Worm (Caenorhabditis elegans) whole organism, L1 larva: ENCODE data around the gene C44B7.5.

Source experiments
- C04F5.9 ChIP-seq: sonication (generic microtip); optimal IDR thresholded peaks from 2 replicates; lab custom pipeline; 2016; ENCODE audit warnings: missing genetic modification characterization, missing compliant biosample characterization
- C16A3.4 ChIP-seq: fragments of 150-350 bp; optimal IDR thresholded peaks from 2 replicates; lab custom pipeline; 2014; ENCODE audit warnings: missing biosample characterization, missing genetic modification characterization
- ama-1 ChIP-seq: fragments of 150-350 bp; optimal IDR thresholded peaks from 2 replicates; lab custom pipeline; 2014
- blmp-1 ChIP-seq: fragments of 150-350 bp; optimal IDR thresholded peaks from 2 replicates; lab custom pipeline; 2014; ENCODE audit warnings: missing biosample characterization, missing genetic modification characterization
- ceh-82 ChIP-seq, 3 experiments: fragments of 150-350 bp in 1 of 3; sonication (generic microtip) in 2 of 3; optimal IDR thresholded peaks; 2 replicates each; lab custom pipeline; 2014 to 2017; ENCODE audit warnings: missing biosample characterization in 3 of 3, missing genetic modification characterization in 3 of 3
- ces-1 ChIP-seq: fragments of 150-350 bp; optimal IDR thresholded peaks from 2 replicates; lab custom pipeline; 2014; ENCODE audit warnings: missing biosample characterization, missing genetic modification reagents, missing genetic modification characterization
- dpl-1 ChIP-seq, 3 experiments: fragments of 150-350 bp in 2 of 3; sonication (generic microtip) in 1 of 3; optimal IDR thresholded peaks; 2 replicates each; lab custom pipeline; 2014 to 2017; ENCODE audit warnings: missing biosample characterization in 3 of 3, missing genetic modification characterization in 3 of 3, missing genetic modification reagents in 3 of 3
- dsc-1 ChIP-seq: sonication (generic microtip); optimal IDR thresholded peaks from 2 replicates; lab custom pipeline; 2016; ENCODE audit warnings: mild to moderate bottlenecking, missing genetic modification characterization, missing compliant biosample characterization
- efl-3 ChIP-seq: fragments of 200-800 bp; sonication (Bioruptor generic); optimal IDR thresholded peaks from 2 replicates; lab custom pipeline; 2018; ENCODE audit warnings: mild to moderate bottlenecking, missing genetic modification characterization, missing compliant biosample characterization
- egl-27 ChIP-seq, 2 experiments: fragments of 150-350 bp in 1 of 2; sonication (generic microtip); optimal IDR thresholded peaks; 3 replicates each; lab custom pipeline; 2017 to 2018; ENCODE audit warnings: missing biosample characterization in 2 of 2, missing genetic modification characterization in 2 of 2, missing genetic modification reagents in 2 of 2
- elt-2 ChIP-seq: sonication (generic microtip); optimal IDR thresholded peaks from 2 replicates; lab custom pipeline; 2016; ENCODE audit warnings: missing genetic modification characterization, mild to moderate bottlenecking, inconsistent platforms, missing compliant biosample characterization, missing genetic modification reagents
- elt-3 ChIP-seq, 6 experiments: fragments of 150-350 bp in 1 of 6; sonication (generic microtip); optimal IDR thresholded peaks; 2 replicates each; lab custom pipeline; 2017 to 2018; ENCODE audit warnings: missing biosample characterization in 6 of 6, missing genetic modification characterization in 6 of 6, inconsistent platforms in 1 of 6
- ets-5 ChIP-seq: fragments of 200-800 bp; sonication (Bioruptor generic); IDR thresholded peaks from 2 replicates; pipeline ENCODE4 v1.3.6; 2022; ENCODE audit warnings: missing genetic modification characterization, missing compliant biosample characterization
- fos-1 ChIP-seq: fragments of 150-350 bp; optimal IDR thresholded peaks from 2 replicates; lab custom pipeline; 2014; ENCODE audit warnings: missing biosample characterization, missing genetic modification characterization
- grh-1 ChIP-seq: fragments of 200-800 bp; sonication (Bioruptor generic); IDR thresholded peaks from 2 replicates; pipeline ENCODE4 v1.3.6; 2022; ENCODE audit warnings: missing genetic modification reagents, missing genetic modification characterization, missing compliant biosample characterization
- hpl-2 ChIP-seq: fragments of 150-350 bp; optimal IDR thresholded peaks from 2 replicates; lab custom pipeline; 2014; ENCODE audit warnings: missing biosample characterization, missing genetic modification reagents, missing genetic modification characterization
- isw-1 ChIP-seq: fragments of 200-800 bp; sonication (Bioruptor generic); IDR thresholded peaks from 2 replicates; pipeline ENCODE4 v1.3.6; 2022; ENCODE audit warnings: missing genetic modification characterization, missing compliant biosample characterization
- jun-1 ChIP-seq: fragments of 150-350 bp; optimal IDR thresholded peaks from 2 replicates; lab custom pipeline; 2014; ENCODE audit warnings: missing biosample characterization, missing genetic modification reagents, missing genetic modification characterization
- lin-13 ChIP-seq: fragments of 150-350 bp; optimal IDR thresholded peaks from 2 replicates; lab custom pipeline; 2014; ENCODE audit warnings: missing biosample characterization, missing genetic modification reagents, missing genetic modification characterization
- lin-14 ChIP-seq: fragments of 200-800 bp; sonication (Bioruptor generic); optimal IDR thresholded peaks from 2 replicates; lab custom pipeline; 2018; ENCODE audit warnings: mild to moderate bottlenecking, missing genetic modification characterization, moderate library complexity, missing compliant biosample characterization
- lin-35 ChIP-seq, 2 experiments: fragments of 150-350 bp; optimal IDR thresholded peaks; 2 replicates each; lab custom pipeline; 2014; ENCODE audit warnings: missing biosample characterization in 2 of 2, missing genetic modification characterization in 2 of 2, missing genetic modification reagents in 2 of 2
- lir-3 ChIP-seq: sonication (generic microtip); optimal IDR thresholded peaks from 2 replicates; lab custom pipeline; 2016; ENCODE audit warnings: mild to moderate bottlenecking, missing genetic modification characterization, moderate library complexity, missing compliant biosample characterization; ENCODE audit not compliant: poor library complexity
- lsy-2 ChIP-seq, 2 experiments: fragments of 150-350 bp; optimal IDR thresholded peaks; 2 replicates each; lab custom pipeline; 2014; ENCODE audit warnings: missing biosample characterization in 2 of 2, missing genetic modification characterization in 2 of 2
- mab-9 ChIP-seq: fragments of 200-800 bp; sonication (Bioruptor generic); IDR thresholded peaks from 2 replicates; pipeline ENCODE4 v1.3.6; 2022; ENCODE audit warnings: missing genetic modification reagents, missing genetic modification characterization, missing compliant biosample characterization
- mdl-1 ChIP-seq, 2 experiments: fragments of 150-350 bp; optimal IDR thresholded peaks; 2 replicates each; lab custom pipeline; 2014 to 2017; ENCODE audit warnings: missing biosample characterization in 2 of 2, missing genetic modification characterization in 2 of 2, inconsistent platforms in 1 of 2
- nhr-12 ChIP-seq: sonication (generic microtip); optimal IDR thresholded peaks from 2 replicates; lab custom pipeline; 2017; ENCODE audit warnings: missing biosample characterization, missing genetic modification characterization
- nhr-47 ChIP-seq: sonication (generic microtip); optimal IDR thresholded peaks from 2 replicates; lab custom pipeline; 2016; ENCODE audit warnings: mild to moderate bottlenecking, missing genetic modification characterization, moderate library complexity, missing compliant biosample characterization
- nhr-71 ChIP-seq: sonication (generic microtip); optimal IDR thresholded peaks from 2 replicates; lab custom pipeline; 2016; ENCODE audit warnings: mild to moderate bottlenecking, missing genetic modification characterization, moderate library complexity, missing compliant biosample characterization
- nhr-77 ChIP-seq: fragments of 150-350 bp; optimal IDR thresholded peaks from 2 replicates; lab custom pipeline; 2014; ENCODE audit warnings: missing biosample characterization, missing genetic modification characterization
- nhr-90 ChIP-seq: sonication (generic microtip); optimal IDR thresholded peaks from 2 replicates; lab custom pipeline; 2016; ENCODE audit warnings: mild to moderate bottlenecking, missing genetic modification characterization, missing compliant biosample characterization; ENCODE audit not compliant: poor library complexity
- pag-3 ChIP-seq: sonication (generic microtip); optimal IDR thresholded peaks from 2 replicates; lab custom pipeline; 2017; ENCODE audit warnings: missing genetic modification characterization, mild to moderate bottlenecking, missing compliant biosample characterization, antibody characterized with exemption, borderline replicate concordance; ENCODE audit not compliant: insufficient read depth
- pax-3 ChIP-seq: fragments of 200-800 bp; sonication (Bioruptor generic); optimal IDR thresholded peaks from 2 replicates; lab custom pipeline; 2018; ENCODE audit warnings: mild to moderate bottlenecking, missing genetic modification characterization, moderate library complexity, missing compliant biosample characterization
- rnt-1 ChIP-seq: sonication (generic microtip); optimal IDR thresholded peaks from 2 replicates; lab custom pipeline; 2016; ENCODE audit warnings: mild to moderate bottlenecking, missing genetic modification characterization, moderate library complexity, missing compliant biosample characterization
- snpc-4 ChIP-seq: fragments of 150-350 bp; optimal IDR thresholded peaks from 2 replicates; lab custom pipeline; 2014; ENCODE audit warnings: missing biosample characterization, missing genetic modification characterization
- snu-23 ChIP-seq: sonication (generic microtip); optimal IDR thresholded peaks from 2 replicates; lab custom pipeline; 2016; ENCODE audit warnings: missing genetic modification characterization, missing compliant biosample characterization
- swsn-7 ChIP-seq: sonication (generic microtip); optimal IDR thresholded peaks from 2 replicates; lab custom pipeline; 2016; ENCODE audit warnings: missing genetic modification characterization, missing compliant biosample characterization
- tbx-2 ChIP-seq: sonication (generic microtip); optimal IDR thresholded peaks from 2 replicates; lab custom pipeline; 2016; ENCODE audit warnings: missing genetic modification characterization, missing compliant biosample characterization
- tlp-1 ChIP-seq: fragments of 150-350 bp; optimal IDR thresholded peaks from 2 replicates; lab custom pipeline; 2014; ENCODE audit warnings: missing biosample characterization, missing genetic modification characterization
- unc-130 ChIP-seq: fragments of 150-350 bp; optimal IDR thresholded peaks from 2 replicates; lab custom pipeline; 2017; ENCODE audit warnings: missing biosample characterization, missing genetic modification characterization, inconsistent platforms
- unc-30 ChIP-seq: sonication (generic microtip); optimal IDR thresholded peaks from 2 replicates; lab custom pipeline; 2017; ENCODE audit warnings: missing biosample characterization, missing genetic modification characterization
- vab-15 ChIP-seq: sonication (generic microtip); optimal IDR thresholded peaks from 2 replicates; lab custom pipeline; 2017; ENCODE audit warnings: missing genotype, mild to moderate bottlenecking, missing genetic modification characterization, missing compliant biosample characterization
- xbp-1 ChIP-seq: sonication (generic microtip); optimal IDR thresholded peaks from 2 replicates; lab custom pipeline; 2016; ENCODE audit warnings: missing genetic modification characterization, missing compliant biosample characterization
- ztf-11 ChIP-seq, 2 experiments: sonication (generic microtip); optimal IDR thresholded peaks; 2 replicates each; lab custom pipeline; 2016 to 2017; ENCODE audit warnings: missing genetic modification characterization in 2 of 2, missing biosample characterization in 1 of 2, missing compliant biosample characterization in 1 of 2
- ztf-4 ChIP-seq: fragments of 150-350 bp; optimal IDR thresholded peaks from 2 replicates; lab custom pipeline; 2014; ENCODE audit warnings: missing biosample characterization, missing genetic modification characterization

The C44B7.5 gene

ce11 chrII:6842651-6843118 is 29.7 kb downstream of the C44B7.5 start (continued):
- peak; percentile 53; the same call in 1 of the 2 replicates for TF ChIP-seq grh-1
- peak; percentile 58 for TF ChIP-seq dsc-1
- TF ChIP-seq hpl-2 (GFP tag; lab: Kevin White, UChicago): no peak
- TF ChIP-seq lir-3 (tag; lab: Kevin White, UChicago): peak; percentile 52
- no peak for TF ChIP-seq ama-1 (lab: Kevin White, UChicago)
- TF ChIP-seq lsy-2 (tag; optimal IDR thresholded peaks at IDR 0.05; lab: Kevin White, UChicago): peak; percentile 64 to 68
- TF ChIP-seq lin-35 (GFP tag; optimal IDR thresholded peaks at IDR 0.05; lab: Kevin White, UChicago): peak in 1 of 2 experiments; percentile 69
- peak; percentile 83 for TF ChIP-seq snu-23 (GFP tag; lab: Kevin White, UChicago)
- peak; percentile 8 for TF ChIP-seq xbp-1
- TF ChIP-seq nhr-71 (tag; lab: Kevin White, UChicago): peak; percentile 94
- TF ChIP-seq swsn-7 (tag; lab: Kevin White, UChicago): peak; percentile 30
- no peak for TF ChIP-seq unc-30
- no peak for TF ChIP-seq ets-5 (GFP tag; lab: Robert Waterston, UW)
- peak; percentile 86 for TF ChIP-seq nhr-90 (tag; lab: Kevin White, UChicago)
- TF ChIP-seq fos-1: peak; percentile 11
- peak; percentile 73 for TF ChIP-seq jun-1 (tag; lab: Kevin White, UChicago)
- peak; percentile 85 for TF ChIP-seq tbx-2
- TF ChIP-seq lin-14 (GFP tag; lab: Kevin White, UChicago): peak; percentile 95
- TF ChIP-seq nhr-47: peak; percentile 66
- peak; percentile 35 for TF ChIP-seq C16A3.4
- TF ChIP-seq efl-3 (GFP tag; lab: Kevin White, UChicago): no peak
- TF ChIP-seq isw-1: no peak
- TF ChIP-seq vab-15 (tag; lab: Kevin White, UChicago): no peak
- no peak for TF ChIP-seq pag-3 (tag; lab: Kevin White, UChicago)
- TF ChIP-seq C04F5.9 (tag; lab: Kevin White, UChicago): no peak
- TF ChIP-seq ceh-82 (tag; optimal IDR thresholded peaks at IDR 0.05; lab: Kevin White, UChicago): peak in 2 of 3 experiments; percentile 7 to 14
- peak; percentile 16 for TF ChIP-seq tlp-1 (tag; lab: Kevin White, UChicago)
- peak; percentile 89 for TF ChIP-seq blmp-1 (tag; lab: Kevin White, UChicago)
- no peak for TF ChIP-seq snpc-4 (tag; lab: Kevin White, UChicago)
- TF ChIP-seq elt-3 (tag; optimal IDR thresholded peaks at IDR 0.05; lab: Kevin White, UChicago): peak in 5 of 6 experiments; percentile 72 to 99 (median 89)
- peak; percentile 20 for TF ChIP-seq pax-3
- TF ChIP-seq rnt-1 (tag; lab: Kevin White, UChicago): peak; percentile 43
- TF ChIP-seq mdl-1 (tag; optimal IDR thresholded peaks at IDR 0.05; lab: Kevin White, UChicago): peak in 1 of 2 experiments; percentile 78
- peak in 1 of 3 experiments; percentile 5 for TF ChIP-seq dpl-1 (GFP tag; optimal IDR thresholded peaks at IDR 0.05; lab: Kevin White, UChicago)
- TF ChIP-seq ztf-11 (tag; optimal IDR thresholded peaks at IDR 0.05; lab: Kevin White, UChicago): no peak
- TF ChIP-seq nhr-12 (tag; lab: Kevin White, UChicago): no peak
- TF ChIP-seq elt-2 (tag; lab: Kevin White, UChicago): peak; percentile 98
- peak; percentile 98 to 99 for TF ChIP-seq egl-27 (tag; optimal IDR thresholded peaks at IDR 0.05; lab: Kevin White, UChicago)
- TF ChIP-seq ces-1 (GFP tag; lab: Kevin White, UChicago): no peak

DNA sequence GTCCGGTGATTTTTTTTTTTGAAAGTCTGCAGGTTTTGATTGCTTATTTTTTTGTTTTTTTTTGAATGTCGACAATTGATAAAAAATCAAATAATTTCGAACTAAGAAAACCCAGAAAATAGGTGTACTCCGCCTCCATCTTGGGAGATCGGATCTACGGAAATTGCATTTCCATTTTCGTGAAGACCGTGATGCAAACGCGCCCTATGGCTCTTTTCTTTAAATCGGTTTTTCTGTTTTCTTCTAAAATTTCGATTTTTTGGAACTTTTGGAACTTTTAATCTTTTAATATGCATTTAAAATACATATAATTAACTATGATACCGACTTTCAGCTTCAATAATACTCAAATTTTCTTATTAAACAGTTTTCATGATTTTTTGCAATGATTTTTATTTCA is 30.4 kb downstream of the C44B7.5 start:
- TF ChIP-seq mab-9 (GFP tag; lab: Robert Waterston, UW) (no peak), tbx-2 (no peak), unc-130 (tag; lab: Kevin White, UChicago) (no peak), efl-3 (GFP tag; lab: Kevin White, UChicago) (no peak), lin-13 (GFP tag; lab: Kevin White, UChicago) (no peak), nhr-77 (tag; lab: Kevin White, UChicago) (no peak), pag-3 (tag; lab: Kevin White, UChicago) (no peak), mdl-1 (tag; optimal IDR thresholded peaks at IDR 0.05; lab: Kevin White, UChicago) (no peak), xbp-1 (no peak), ztf-4 (tag; lab: Kevin White, UChicago) (no peak), lsy-2 (tag; optimal IDR thresholded peaks at IDR 0.05; lab: Kevin White, UChicago) (no peak)
